Worm (Caenorhabditis elegans) whole organism, L4 larva: ENCODE measurements around the gene meg-1.
A peak's percentile ranks its signal among the peaks of the same experiment; 100 is the strongest.
"Not testable (repeated sequence)": the region's sequence is repeated elsewhere in the genome, so short reads cannot be mapped to it uniquely, and the experiment has no call there.

Source experiments
- D1046.2 ChIP-seq: fragments of 200-800 bp; sonication (Bioruptor generic); IDR thresholded peaks from 2 replicates; pipeline ENCODE4 v1.3.6; 2022; ENCODE audit warnings: missing genetic modification characterization, missing compliant biosample characterization
- F26F4.8 ChIP-seq: fragments of 200-800 bp; sonication (Bioruptor generic); conservative IDR thresholded peaks from 2 replicates; pipeline ENCODE4 v1.3.6; 2022; ENCODE audit warnings: missing genetic modification characterization, missing compliant biosample characterization
- F44E2.7 ChIP-seq: fragments of 200-800 bp; sonication (Bioruptor generic); IDR thresholded peaks from 2 replicates; pipeline ENCODE4 v2.1.2; 2022; ENCODE audit warnings: missing genetic modification characterization, missing compliant biosample characterization
- T26A8.4 ChIP-seq: fragments of 200-800 bp; sonication (Bioruptor generic); IDR thresholded peaks from 2 replicates; pipeline ENCODE4 v1.3.6; 2022; ENCODE audit warnings: missing genetic modification characterization, missing compliant biosample characterization
- Y105C5A.15 ChIP-seq: fragments of 200-800 bp; sonication (Bioruptor generic); IDR thresholded peaks from 2 replicates; pipeline ENCODE4 v1.3.6; 2022; ENCODE audit warnings: missing genetic modification characterization, missing compliant biosample characterization
- Y48G9A.11 ChIP-seq: fragments of 200-800 bp; sonication (Bioruptor generic); IDR thresholded peaks from 2 replicates; pipeline ENCODE4 v1.3.6; 2022; ENCODE audit warnings: missing genetic modification reagents, missing genetic modification characterization, missing compliant biosample characterization
- Y75B8A.6 ChIP-seq: fragments of 200-800 bp; sonication (Bioruptor generic); IDR thresholded peaks from 2 replicates; pipeline ENCODE4 v1.3.6; 2022; ENCODE audit warnings: missing genetic modification reagents, missing genetic modification characterization, missing compliant biosample characterization
- ZK337.2 ChIP-seq: fragments of 200-800 bp; sonication (Bioruptor generic); IDR thresholded peaks from 2 replicates; pipeline ENCODE4 v1.3.6; 2022; ENCODE audit warnings: missing genetic modification reagents, missing genetic modification characterization, missing compliant biosample characterization
- aha-1 ChIP-seq: fragments of 150-350 bp; peaks from one replicate; lab custom pipeline; 2014; ENCODE audit warnings: missing biosample characterization, missing genetic modification characterization
- arid-1 ChIP-seq: fragments of 200-800 bp; sonication (Bioruptor generic); conservative IDR thresholded peaks from 2 replicates; pipeline ENCODE4 v1.3.6; 2022; ENCODE audit warnings: missing genetic modification reagents, missing genetic modification characterization, missing compliant biosample characterization
- ceh-20 ChIP-seq: fragments of 200-800 bp; sonication (Bioruptor generic); IDR thresholded peaks from 2 replicates; pipeline ENCODE4 v1.3.6; 2022; ENCODE audit warnings: missing genetic modification reagents, missing genetic modification characterization, missing compliant biosample characterization
- cey-2 ChIP-seq: sonication (generic microtip); optimal IDR thresholded peaks from 3 replicates; lab custom pipeline; 2017; ENCODE audit warnings: missing genetic modification characterization, mild to moderate bottlenecking, missing compliant biosample characterization, antibody characterized with exemption, borderline replicate concordance; ENCODE audit not compliant: insufficient read depth
- ctbp-1 ChIP-seq: fragments of 200-800 bp; sonication (Bioruptor generic); IDR thresholded peaks from 2 replicates; pipeline ENCODE4 v1.3.6; 2022; ENCODE audit warnings: missing genetic modification reagents, missing genetic modification characterization, missing compliant biosample characterization
- daf-16 ChIP-seq, 3 experiments: sonication (generic microtip); optimal IDR thresholded peaks; 2 replicates each; lab custom pipeline; 2016 to 2017; ENCODE audit warnings: missing genetic modification characterization in 3 of 3, missing genetic modification reagents in 3 of 3, mild to moderate bottlenecking in 2 of 3, missing compliant biosample characterization in 2 of 3, missing biosample characterization in 1 of 3, moderate library complexity in 1 of 3
- dmd-6 ChIP-seq: fragments of 200-800 bp; sonication (Bioruptor generic); IDR thresholded peaks from 2 replicates; pipeline ENCODE4 v1.3.6; 2022; ENCODE audit warnings: missing genetic modification reagents, missing genetic modification characterization, missing compliant biosample characterization
- dmd-8 ChIP-seq: fragments of 200-800 bp; sonication (Bioruptor generic); IDR thresholded peaks from 2 replicates; pipeline ENCODE4 v1.3.6; 2022; ENCODE audit warnings: missing genetic modification characterization, missing compliant biosample characterization
- dmd-9 ChIP-seq: fragments of 200-800 bp; sonication (Bioruptor generic); IDR thresholded peaks from 2 replicates; pipeline ENCODE4 v1.3.6; 2022; ENCODE audit warnings: missing genetic modification reagents, missing genetic modification characterization, missing compliant biosample characterization
- duxl-1 ChIP-seq: sonication (generic microtip); optimal IDR thresholded peaks from 2 replicates; lab custom pipeline; 2016; ENCODE audit warnings: mild to moderate bottlenecking, missing genetic modification characterization, moderate library complexity, missing compliant biosample characterization; ENCODE audit not compliant: poor library complexity
- egl-43 ChIP-seq: fragments of 200-800 bp; sonication (Bioruptor generic); IDR thresholded peaks from 2 replicates; pipeline ENCODE4 v1.3.6; 2022; ENCODE audit warnings: missing genetic modification reagents, missing genetic modification characterization, missing compliant biosample characterization
- hmg-1.1 ChIP-seq: fragments of 200-800 bp; sonication (Bioruptor generic); IDR thresholded peaks from 2 replicates; pipeline ENCODE4 v1.3.6; 2022; ENCODE audit warnings: missing genetic modification reagents, missing genetic modification characterization, missing compliant biosample characterization
- jun-1 ChIP-seq: fragments of 150-350 bp; optimal IDR thresholded peaks from 2 replicates; lab custom pipeline; 2014; ENCODE audit warnings: missing biosample characterization, missing genetic modification reagents, missing genetic modification characterization
- lim-7 ChIP-seq: fragments of 200-800 bp; sonication (Bioruptor generic); IDR thresholded peaks from 2 replicates; pipeline ENCODE4 v1.3.6; 2022; ENCODE audit warnings: missing genetic modification characterization, missing compliant biosample characterization
- lin-1 ChIP-seq: fragments of 200-800 bp; sonication (Bioruptor generic); IDR thresholded peaks from 2 replicates; pipeline ENCODE4 v1.3.6; 2022; ENCODE audit warnings: missing genetic modification reagents, missing genetic modification characterization, missing compliant biosample characterization
- lin-29 ChIP-seq: fragments of 200-800 bp; sonication (Bioruptor generic); IDR thresholded peaks from 2 replicates; pipeline ENCODE4 v1.3.6; 2022; ENCODE audit warnings: missing genetic modification reagents, missing genetic modification characterization, missing compliant biosample characterization
- lin-38 ChIP-seq: fragments of 200-800 bp; sonication (Bioruptor generic); IDR thresholded peaks from 2 replicates; pipeline ENCODE4 v1.3.6; 2022; ENCODE audit warnings: missing genetic modification reagents, missing genetic modification characterization, missing compliant biosample characterization
- madf-5 ChIP-seq, 2 experiments: fragments of 200-800 bp; sonication (Bioruptor generic); IDR thresholded peaks; 2 replicates each; pipeline ENCODE4 v1.3.6; 2022; ENCODE audit warnings: missing compliant biosample characterization in 2 of 2, missing genetic modification characterization in 2 of 2
- madf-9 ChIP-seq: fragments of 200-800 bp; sonication (Bioruptor generic); conservative IDR thresholded peaks from 2 replicates; pipeline ENCODE4 v1.3.6; 2022; ENCODE audit warnings: missing genetic modification reagents, missing genetic modification characterization, missing compliant biosample characterization
- mdl-1 ChIP-seq, 2 experiments: fragments of 150-350 bp in 1 of 2; sonication (generic microtip) in 1 of 2; optimal IDR thresholded peaks; 2 replicates each; lab custom pipeline; 2014 to 2017; ENCODE audit warnings: missing biosample characterization in 2 of 2, missing genetic modification characterization in 2 of 2
- mdt-29 ChIP-seq: fragments of 200-800 bp; sonication (Bioruptor generic); IDR thresholded peaks from 2 replicates; pipeline ENCODE4 v1.3.6; 2022; ENCODE audit warnings: missing genetic modification reagents, missing genetic modification characterization, missing compliant biosample characterization
- mes-2 ChIP-seq: sonication (generic microtip); optimal IDR thresholded peaks from 2 replicates; lab custom pipeline; 2016; ENCODE audit warnings: missing genotype, mild to moderate bottlenecking, missing genetic modification characterization, missing compliant biosample characterization; ENCODE audit not compliant: poor library complexity, severe bottlenecking
- mxl-2 ChIP-seq: fragments of 200-800 bp; sonication (Bioruptor generic); conservative IDR thresholded peaks from 2 replicates; pipeline ENCODE4 v1.3.6; 2022; ENCODE audit warnings: missing genetic modification reagents, missing genetic modification characterization, missing compliant biosample characterization
- nhr-111 ChIP-seq: fragments of 200-800 bp; sonication (Bioruptor generic); optimal IDR thresholded peaks from 2 replicates; lab custom pipeline; 2018; ENCODE audit warnings: mild to moderate bottlenecking, missing genetic modification characterization, missing compliant biosample characterization
- nhr-41 ChIP-seq: fragments of 200-800 bp; sonication (Bioruptor generic); IDR thresholded peaks from 2 replicates; pipeline ENCODE4 v1.3.6; 2022; ENCODE audit warnings: missing genetic modification reagents, missing genetic modification characterization, missing compliant biosample characterization
- nhr-42 ChIP-seq: fragments of 200-800 bp; sonication (Bioruptor generic); IDR thresholded peaks from 2 replicates; pipeline ENCODE4 v1.3.6; 2022; ENCODE audit warnings: missing genetic modification characterization, missing compliant biosample characterization
- nhr-48 ChIP-seq: sonication (generic microtip); optimal IDR thresholded peaks from 2 replicates; lab custom pipeline; 2016; ENCODE audit warnings: mild to moderate bottlenecking, missing genetic modification characterization, missing compliant biosample characterization
- nhr-6 ChIP-seq: fragments of 150-350 bp; optimal IDR thresholded peaks from 2 replicates; lab custom pipeline; 2014; ENCODE audit warnings: missing biosample characterization, missing genetic modification characterization
- nhr-77 ChIP-seq: fragments of 150-350 bp; optimal IDR thresholded peaks from 2 replicates; lab custom pipeline; 2014; ENCODE audit warnings: missing biosample characterization, missing genetic modification characterization
- pha-4 ChIP-seq, 2 experiments: fragments of 150-350 bp in 1 of 2; fragments of 200-800 bp in 1 of 2; sonication (Bioruptor generic) in 1 of 2; IDR thresholded peaks in 1 of 2; optimal IDR thresholded peaks in 1 of 2; 2 replicates each; pipeline versions ENCODE4 v1.3.6 to Lab custom; 2014 to 2022; ENCODE audit warnings: missing genetic modification characterization in 2 of 2, missing genetic modification reagents in 2 of 2, missing biosample characterization in 1 of 2, missing compliant biosample characterization in 1 of 2
- php-3 ChIP-seq: fragments of 200-800 bp; sonication (Bioruptor generic); IDR thresholded peaks from 2 replicates; pipeline ENCODE4 v1.3.6; 2022; ENCODE audit warnings: missing genetic modification reagents, missing genetic modification characterization, missing compliant biosample characterization
- saeg-2 ChIP-seq: fragments of 200-800 bp; sonication (Bioruptor generic); IDR thresholded peaks from 2 replicates; pipeline ENCODE4 v1.3.6; 2022; ENCODE audit warnings: missing genetic modification reagents, missing genetic modification characterization, missing compliant biosample characterization
- snpc-1.2 ChIP-seq: fragments of 200-800 bp; sonication (Bioruptor generic); IDR thresholded peaks from 2 replicates; pipeline ENCODE4 v1.3.6; 2022; ENCODE audit warnings: missing genetic modification reagents, missing genetic modification characterization, missing compliant biosample characterization
- spr-1 ChIP-seq: sonication (generic microtip); optimal IDR thresholded peaks from 2 replicates; lab custom pipeline; 2016; ENCODE audit warnings: mild to moderate bottlenecking, missing genetic modification characterization, missing compliant biosample characterization
- tra-1 ChIP-seq: fragments of 200-800 bp; sonication (Bioruptor generic); IDR thresholded peaks from 2 replicates; pipeline ENCODE4 v1.3.6; 2022; ENCODE audit warnings: missing genetic modification reagents, missing genetic modification characterization, missing compliant biosample characterization
- vab-7 ChIP-seq: fragments of 200-800 bp; sonication (Bioruptor generic); IDR thresholded peaks from 2 replicates; pipeline ENCODE4 v1.3.6; 2022; ENCODE audit warnings: missing genetic modification reagents, missing genetic modification characterization, missing compliant biosample characterization
- zfp-2 ChIP-seq: sonication (generic microtip); optimal IDR thresholded peaks from 2 replicates; lab custom pipeline; 2016; ENCODE audit warnings: mild to moderate bottlenecking, missing genetic modification characterization, missing compliant biosample characterization
- zfp-3 ChIP-seq: fragments of 200-800 bp; sonication (Bioruptor generic); conservative IDR thresholded peaks from 2 replicates; pipeline ENCODE4 v1.3.6; 2022; ENCODE audit warnings: missing genetic modification reagents, missing genetic modification characterization, missing compliant biosample characterization

Gene meg-1

DNA sequence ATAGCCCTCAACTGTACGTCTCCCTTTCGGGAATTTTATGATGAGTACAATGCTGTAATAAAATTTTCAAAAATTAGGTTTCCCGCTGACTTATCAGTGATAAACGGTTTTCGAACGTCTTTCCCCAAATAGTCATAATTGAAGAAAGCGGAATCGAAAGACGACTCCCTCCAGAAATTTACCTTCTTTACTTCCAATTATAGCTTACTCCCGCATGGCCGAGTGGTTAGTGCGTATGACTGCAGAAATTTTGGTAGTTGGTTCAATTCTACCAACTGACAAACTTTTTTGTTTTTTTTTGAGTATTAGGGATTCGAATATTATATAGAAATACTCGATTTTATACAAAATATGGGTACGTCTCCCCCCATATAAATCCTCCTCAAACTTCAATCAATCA lies 43.7 kb upstream of the meg-1 start:
- TF ChIP-seq ZK337.2 (peak; percentile 52; the same call in 1 of the 2 replicates), egl-43 (GFP tag; lab: Robert Waterston, UW) (peak; percentile 90), Y105C5A.15 (peak; percentile 62; the same call in 1 of the 2 replicates), lin-38 (GFP tag; lab: Robert Waterston, UW) (peak; percentile 74), T26A8.4 (GFP tag; lab: Robert Waterston, UW) (peak; percentile 81), pha-4 (GFP tag; IDR thresholded peaks at IDR 0.05; lab: Robert Waterston, UW) (peak; percentile 93), ceh-20 (GFP tag; lab: Robert Waterston, UW) (peak; percentile 48; the same call in 1 of the 2 replicates), snpc-1.2 (GFP tag; lab: Robert Waterston, UW) (peak; percentile 89), nhr-41 (GFP tag; lab: Robert Waterston, UW) (peak; percentile 87), hmg-1.1 (GFP tag; lab: Robert Waterston, UW) (peak; percentile 32; the same call in 1 of the 2 replicates), php-3 (peak; percentile 76), arid-1 (peak; percentile 75), lin-1 (peak; percentile 81), saeg-2 (GFP tag; lab: Robert Waterston, UW) (peak; percentile 47; the same call in 1 of the 2 replicates), Y48G9A.11 (GFP tag; lab: Robert Waterston, UW) (peak; percentile 75), lin-29 (GFP tag; lab: Robert Waterston, UW) (peak; percentile 33; the same call in 1 of the 2 replicates), D1046.2 (GFP tag; lab: Robert Waterston, UW) (0 out of 2 replicates have a peak, but pooled peaks have one; percentile 51), zfp-3 (GFP tag; lab: Robert Waterston, UW) (0 out of 2 replicates have a peak, but pooled peaks have one; percentile 54), dmd-6 (GFP tag; lab: Robert Waterston, UW) (peak; percentile 52; the same call in 1 of the 2 replicates), madf-9 (peak; percentile 68), F44E2.7 (peak; percentile 76; the same call in 1 of the 2 replicates), tra-1 (peak; percentile 93), F26F4.8 (GFP tag; lab: Robert Waterston, UW) (peak; percentile 94), nhr-42 (peak; percentile 38; the same call in 1 of the 2 replicates), mxl-2 (GFP tag; lab: Robert Waterston, UW) (0 out of 2 replicates have a peak, but pooled peaks have one; percentile 48), lim-7 (GFP tag; lab: Robert Waterston, UW) (peak; percentile 96), ctbp-1 (GFP tag; lab: Robert Waterston, UW) (peak; percentile 68; the same call in 1 of the 2 replicates), madf-5 (GFP tag; IDR thresholded peaks at IDR 0.05; lab: Robert Waterston, UW) (peak; percentile 77 to 83; a peak in 3 of 4 replicates), vab-7 (peak; percentile 72), dmd-9 (GFP tag; lab: Robert Waterston, UW) (peak; percentile 86), mdt-29 (GFP tag; lab: Robert Waterston, UW) (peak; percentile 62; the same call in 1 of the 2 replicates), mes-2 (peak; percentile 24), dmd-8 (GFP tag; lab: Robert Waterston, UW) (peak; percentile 90)
- not testable (repeated sequence) for TF ChIP-seq pha-4 (tag; optimal IDR thresholded peaks at IDR 0.05; lab: Kevin White, UChicago)

DNA sequence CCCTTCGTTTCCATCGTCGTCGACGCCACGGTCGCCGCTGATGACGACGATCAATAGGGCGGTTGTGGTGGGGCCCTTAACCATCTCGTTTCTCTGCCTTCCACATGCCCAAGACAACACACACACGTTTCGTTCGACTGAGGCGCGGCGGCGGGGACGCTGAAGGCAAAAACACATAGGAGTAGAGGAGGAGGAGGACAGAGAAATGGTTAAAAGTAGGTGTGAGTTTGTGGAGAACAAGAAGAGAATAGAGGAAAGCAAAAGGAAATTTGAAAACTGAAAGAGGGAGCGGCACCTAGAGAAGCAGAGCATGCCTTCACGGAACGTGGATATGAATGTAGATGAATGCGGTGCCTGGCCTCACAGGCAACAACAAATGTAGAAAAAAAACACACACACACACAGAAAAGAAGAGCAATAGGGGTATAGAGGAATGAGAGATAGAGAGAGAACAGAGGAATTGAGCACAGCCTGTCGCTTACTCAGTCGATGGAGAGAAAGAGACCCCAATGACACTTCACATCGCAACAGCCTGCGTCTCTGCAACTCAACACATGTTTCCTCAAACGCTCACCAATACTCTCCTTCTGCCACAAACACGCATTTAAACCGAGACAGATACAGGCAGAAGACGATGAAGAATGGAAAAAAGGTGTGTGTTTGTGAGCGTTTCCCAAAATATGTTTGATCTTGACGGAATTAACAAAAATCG lies 40.0 kb upstream of the meg-1 start:
- TF ChIP-seq daf-16 (GFP tag; optimal IDR thresholded peaks at IDR 0.05; lab: Kevin White, UChicago): peak in 1 of 2 experiments; percentile 83
- peak; percentile 71 for TF ChIP-seq daf-16 (tag; optimal IDR thresholded peaks at IDR 0.05; lab: Kevin White, UChicago)
- TF ChIP-seq php-3: no peak
- no peak for TF ChIP-seq cey-2
- no peak for TF ChIP-seq lin-1
- TF ChIP-seq Y75B8A.6 (GFP tag; lab: Robert Waterston, UW): no peak
- TF ChIP-seq nhr-48 (tag; lab: Kevin White, UChicago): peak; percentile 73
- peak; percentile 96 for TF ChIP-seq aha-1 (tag; lab: Kevin White, UChicago)
- peak; percentile 58 to 93 for TF ChIP-seq mdl-1 (tag; optimal IDR thresholded peaks at IDR 0.05; lab: Kevin White, UChicago)
- TF ChIP-seq nhr-111 (GFP tag; lab: Kevin White, UChicago): no peak
- no peak for TF ChIP-seq nhr-6 (tag; lab: Kevin White, UChicago)
- peak; percentile 69 for TF ChIP-seq pha-4 (GFP tag; IDR thresholded peaks at IDR 0.05; lab: Robert Waterston, UW)
- TF ChIP-seq pha-4 (tag; optimal IDR thresholded peaks at IDR 0.05; lab: Kevin White, UChicago): no peak
- peak; percentile 47 for TF ChIP-seq spr-1 (tag; lab: Kevin White, UChicago)
- no peak for TF ChIP-seq F44E2.7
- no peak for TF ChIP-seq D1046.2 (GFP tag; lab: Robert Waterston, UW)
- peak; percentile 50 for TF ChIP-seq jun-1
- peak; percentile 16 for TF ChIP-seq duxl-1 (tag; lab: Kevin White, UChicago)
- TF ChIP-seq zfp-2: no peak
- TF ChIP-seq nhr-77: peak; percentile 17
- TF ChIP-seq ZK337.2: no peak
